Worm (Caenorhabditis elegans) whole organism, late embryonic: ENCODE measurements around the gene tomm-70.

Experiments
- C38D4.7 ChIP-seq: fragments of 200-800 bp; sonication (Bioruptor generic); optimal IDR thresholded peaks from 2 replicates; lab custom pipeline; 2018; ENCODE audit warnings: mild to moderate bottlenecking, missing genetic modification characterization, moderate library complexity, missing compliant biosample characterization
- F13H6.1 ChIP-seq: sonication (generic microtip); optimal IDR thresholded peaks from 2 replicates; lab custom pipeline; 2016; ENCODE audit warnings: missing genetic modification characterization, missing compliant biosample characterization
- K09A11.1 ChIP-seq: sonication (generic microtip); optimal IDR thresholded peaks from 2 replicates; lab custom pipeline; 2017; ENCODE audit warnings: antibody characterized with exemption, mild to moderate bottlenecking, missing genetic modification characterization, missing compliant biosample characterization; ENCODE audit not compliant: insufficient read depth
- ahr-1 ChIP-seq: sonication (generic microtip); optimal IDR thresholded peaks from 2 replicates; lab custom pipeline; 2016; ENCODE audit warnings: missing genetic modification characterization, missing compliant biosample characterization
- ama-1 ChIP-seq: fragments of 150-350 bp; optimal IDR thresholded peaks from 2 replicates; lab custom pipeline; 2014
- ceh-14 ChIP-seq: sonication (generic microtip); optimal IDR thresholded peaks from 2 replicates; lab custom pipeline; 2016; ENCODE audit warnings: missing genotype, missing genetic modification characterization, missing compliant biosample characterization
- ceh-19 ChIP-seq: fragments of 200-800 bp; sonication (Bioruptor generic); optimal IDR thresholded peaks from 2 replicates; lab custom pipeline; 2018; ENCODE audit warnings: mild to moderate bottlenecking, missing genetic modification characterization, missing compliant biosample characterization
- ceh-24 ChIP-seq: sonication (generic microtip); optimal IDR thresholded peaks from 2 replicates; lab custom pipeline; 2016; ENCODE audit warnings: mild to moderate bottlenecking, missing genetic modification characterization, missing compliant biosample characterization
- ceh-45 ChIP-seq: fragments of 200-800 bp; sonication (Bioruptor generic); IDR thresholded peaks from 2 replicates; pipeline ENCODE4 v1.3.6; 2022; ENCODE audit warnings: missing genetic modification reagents, missing genetic modification characterization, missing compliant biosample characterization
- ceh-48 ChIP-seq: sonication (generic microtip); optimal IDR thresholded peaks from 2 replicates; lab custom pipeline; 2016; ENCODE audit warnings: missing genetic modification characterization, inconsistent platforms, missing compliant biosample characterization
- elt-2 ChIP-seq: sonication (generic microtip); optimal IDR thresholded peaks from 2 replicates; lab custom pipeline; 2016; ENCODE audit warnings: missing genetic modification reagents, missing genetic modification characterization, missing compliant biosample characterization
- ets-4 ChIP-seq: sonication (generic microtip); optimal IDR thresholded peaks from 2 replicates; lab custom pipeline; 2016; ENCODE audit warnings: missing genetic modification characterization, missing compliant biosample characterization
- fax-1 ChIP-seq: sonication (generic microtip); optimal IDR thresholded peaks from 2 replicates; lab custom pipeline; 2016; ENCODE audit warnings: missing genotype, missing genetic modification characterization, missing compliant biosample characterization
- fkh-10 ChIP-seq: fragments of 150-350 bp; optimal IDR thresholded peaks from 2 replicates; lab custom pipeline; 2014; ENCODE audit warnings: missing biosample characterization, missing genetic modification reagents, missing genetic modification characterization
- fkh-6 ChIP-seq: sonication (generic microtip); optimal IDR thresholded peaks from 2 replicates; lab custom pipeline; 2016; ENCODE audit warnings: missing genetic modification characterization, missing compliant biosample characterization
- gmeb-2 ChIP-seq: sonication (generic microtip); optimal IDR thresholded peaks from 2 replicates; lab custom pipeline; 2016; ENCODE audit warnings: missing genetic modification characterization, inconsistent platforms, missing compliant biosample characterization
- hlh-13 ChIP-seq: fragments of 200-800 bp; sonication (Bioruptor generic); optimal IDR thresholded peaks from 2 replicates; lab custom pipeline; 2018; ENCODE audit warnings: mild to moderate bottlenecking, missing genetic modification characterization, missing compliant biosample characterization
- hlh-30 ChIP-seq: sonication (generic microtip); optimal IDR thresholded peaks from 2 replicates; lab custom pipeline; 2017; ENCODE audit warnings: antibody characterized with exemption, missing genetic modification characterization, missing compliant biosample characterization; ENCODE audit not compliant: insufficient read depth
- lim-6 ChIP-seq: sonication (generic microtip); optimal IDR thresholded peaks from 2 replicates; lab custom pipeline; 2016; ENCODE audit warnings: missing genetic modification characterization, missing compliant biosample characterization
- lin-11 ChIP-seq: fragments of 200-800 bp; sonication (Bioruptor generic); optimal IDR thresholded peaks from 2 replicates; lab custom pipeline; 2018; ENCODE audit warnings: mild to moderate bottlenecking, missing genetic modification characterization, missing compliant biosample characterization
- madf-2 ChIP-seq: sonication (generic microtip); optimal IDR thresholded peaks from 2 replicates; lab custom pipeline; 2017; ENCODE audit warnings: missing genetic modification characterization, missing compliant biosample characterization
- nfya-1 ChIP-seq: sonication (generic microtip); optimal IDR thresholded peaks from 2 replicates; lab custom pipeline; 2017; ENCODE audit warnings: missing genetic modification characterization, mild to moderate bottlenecking, missing compliant biosample characterization, antibody characterized with exemption, moderate library complexity
- nhr-11 ChIP-seq: fragments of 150-350 bp; optimal IDR thresholded peaks from 2 replicates; lab custom pipeline; 2014; ENCODE audit warnings: missing biosample characterization, missing genetic modification characterization
- nhr-232 ChIP-seq: sonication (generic microtip); optimal IDR thresholded peaks from 2 replicates; lab custom pipeline; 2016; ENCODE audit warnings: missing genetic modification characterization, missing compliant biosample characterization
- odd-2 ChIP-seq: sonication (generic microtip); optimal IDR thresholded peaks from 2 replicates; lab custom pipeline; 2017; ENCODE audit warnings: antibody characterized with exemption, mild to moderate bottlenecking, missing genetic modification characterization, missing compliant biosample characterization
- pat-9 ChIP-seq: fragments of 200-800 bp; sonication (Bioruptor generic); optimal IDR thresholded peaks from 2 replicates; lab custom pipeline; 2018; ENCODE audit warnings: mild to moderate bottlenecking, missing genetic modification characterization, moderate library complexity, missing compliant biosample characterization
- pha-2 ChIP-seq: sonication (generic microtip); optimal IDR thresholded peaks from 2 replicates; lab custom pipeline; 2017; ENCODE audit warnings: mild to moderate bottlenecking, missing genetic modification characterization, missing compliant biosample characterization
- pha-4 ChIP-seq: fragments of 150-350 bp; optimal IDR thresholded peaks from 2 replicates; lab custom pipeline; 2018; ENCODE audit warnings: missing biosample characterization, missing genetic modification reagents, missing genetic modification characterization
- sox-2 ChIP-seq: fragments of 200-800 bp; sonication (Bioruptor generic); IDR thresholded peaks from 2 replicates; pipeline ENCODE4 v1.3.6; 2022; ENCODE audit warnings: missing genetic modification reagents, missing genetic modification characterization, missing compliant biosample characterization
- sox-4 ChIP-seq: sonication (generic microtip); optimal IDR thresholded peaks from 2 replicates; lab custom pipeline; 2017; ENCODE audit warnings: mild to moderate bottlenecking, missing genetic modification characterization, inconsistent platforms, missing compliant biosample characterization
- tbx-7 ChIP-seq: sonication (generic microtip); optimal IDR thresholded peaks from 2 replicates; lab custom pipeline; 2016; ENCODE audit warnings: missing genotype, missing genetic modification characterization, missing compliant biosample characterization
- unc-3 ChIP-seq, 2 experiments: fragments of 200-800 bp in 1 of 2; sonication (Bioruptor generic) in 1 of 2; sonication (generic microtip) in 1 of 2; conservative IDR thresholded peaks in 1 of 2; optimal IDR thresholded peaks in 1 of 2; 2 replicates each; pipeline versions ENCODE4 v1.3.6 to Lab custom; 2016 to 2022; ENCODE audit warnings: missing compliant biosample characterization in 2 of 2, missing genetic modification characterization in 2 of 2, missing genetic modification reagents in 1 of 2
- unc-42 ChIP-seq: sonication (generic microtip); optimal IDR thresholded peaks from 2 replicates; lab custom pipeline; 2016; ENCODE audit warnings: missing genotype, missing genetic modification characterization, missing compliant biosample characterization
- unc-55 ChIP-seq: sonication (generic microtip); optimal IDR thresholded peaks from 2 replicates; lab custom pipeline; 2017; ENCODE audit warnings: missing biosample characterization, missing genetic modification reagents, missing genetic modification characterization
- ztf-16 ChIP-seq: sonication (generic microtip); optimal IDR thresholded peaks from 2 replicates; lab custom pipeline; 2017; ENCODE audit warnings: missing genetic modification characterization, missing compliant biosample characterization

tomm-70 gene

DNA sequence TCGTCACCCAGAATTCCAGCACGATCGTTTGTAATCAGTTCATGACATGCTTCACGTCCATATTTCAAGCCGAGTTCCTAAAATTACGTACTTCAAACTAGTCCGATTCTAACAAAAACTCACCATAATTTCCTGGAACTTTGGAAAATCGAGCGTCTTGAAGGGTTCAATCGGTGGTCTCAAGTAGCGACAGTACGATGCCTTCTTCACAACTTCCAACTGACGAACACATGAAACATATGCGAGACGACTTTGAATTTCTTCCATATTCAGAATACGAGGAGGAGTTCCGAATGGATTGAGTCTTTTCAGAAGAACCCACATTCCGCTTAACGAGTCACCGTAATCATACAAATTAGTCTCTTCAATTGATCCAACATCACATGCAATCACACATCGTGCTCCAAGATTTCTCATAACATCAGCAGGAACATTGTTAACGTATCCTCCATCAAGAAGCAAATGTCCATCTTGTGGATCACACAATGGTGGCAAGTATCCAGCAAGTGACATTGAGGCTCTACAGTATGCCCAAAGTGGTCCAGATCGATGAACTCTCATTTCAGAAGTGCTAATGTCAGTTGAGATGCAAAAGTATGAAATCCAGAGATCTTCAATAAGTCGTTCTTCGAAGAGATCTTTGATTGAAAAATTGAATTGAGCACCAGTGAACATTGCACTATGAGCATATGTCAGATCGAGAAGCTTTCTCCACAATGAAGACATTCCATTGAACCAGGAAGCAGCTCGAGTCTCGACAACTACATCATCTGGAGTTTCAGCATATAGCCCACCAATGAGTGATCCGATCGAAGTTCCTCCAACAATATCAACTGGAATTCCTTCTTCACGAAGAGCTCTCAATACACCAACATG is 28.3 kb downstream of the tomm-70 start:
- TF ChIP-seq odd-2 (tag; lab: Kevin White, UChicago) (no peak), ahr-1 (tag; lab: Kevin White, UChicago) (no peak), K09A11.1 (tag; lab: Kevin White, UChicago) (no peak), pha-4 (tag; lab: Kevin White, UChicago) (no peak), hlh-13 (no peak)

- no peak for TF ChIP-seq lin-11 (tag; lab: Kevin White, UChicago)
- TF ChIP-seq hlh-30: no peak
- TF ChIP-seq unc-3 (GFP tag; conservative IDR thresholded peaks at IDR 0.05; lab: Robert Waterston, UW): no peak
- no peak for TF ChIP-seq unc-3 (tag; optimal IDR thresholded peaks at IDR 0.05; lab: Kevin White, UChicago)
- TF ChIP-seq ceh-48 (tag; lab: Kevin White, UChicago): no peak
- no peak for TF ChIP-seq madf-2 (tag; lab: Kevin White, UChicago)
- no peak for TF ChIP-seq ztf-16 (tag; lab: Kevin White, UChicago)
- TF ChIP-seq elt-2 (tag; lab: Kevin White, UChicago): no peak
- no peak for TF ChIP-seq gmeb-2 (tag; lab: Kevin White, UChicago)
- no peak for TF ChIP-seq unc-42 (tag; lab: Kevin White, UChicago)
Measured at ce11 chrIII:8725224-8725623, 29.3 kb downstream of the tomm-70 start.

ce11 chrIII:8719769-8720252 is 34.7 kb downstream of the tomm-70 start, which contains the start of gene hipr-1:
TSS of gene hipr-1 (plus strand) at chrIII:8720202.
- no peak for TF ChIP-seq lim-6 (tag; lab: Kevin White, UChicago)
- no peak for TF ChIP-seq nhr-11
- no peak for TF ChIP-seq ceh-45 (GFP tag; lab: Robert Waterston, UW)
- TF ChIP-seq tbx-7 (tag; lab: Kevin White, UChicago): no peak
- TF ChIP-seq ets-4 (tag; lab: Kevin White, UChicago): no peak
- no peak for TF ChIP-seq fkh-6 (tag; lab: Kevin White, UChicago)
- no peak for TF ChIP-seq hlh-30
- TF ChIP-seq fkh-10 (GFP tag; lab: Kevin White, UChicago): no peak
- TF ChIP-seq F13H6.1 (tag; lab: Kevin White, UChicago): no peak
- no peak for TF ChIP-seq nhr-232 (tag; lab: Kevin White, UChicago)

ce11 chrIII:8719105-8719504 is 35.4 kb downstream of the tomm-70 start:
- no peak for TF ChIP-seq pat-9
- TF ChIP-seq ceh-48 (tag; lab: Kevin White, UChicago): no peak
- no peak for TF ChIP-seq ceh-19 (GFP tag; lab: Kevin White, UChicago)
- TF ChIP-seq unc-3 (GFP tag; conservative IDR thresholded peaks at IDR 0.05; lab: Robert Waterston, UW): no peak
- no peak for TF ChIP-seq unc-3 (tag; optimal IDR thresholded peaks at IDR 0.05; lab: Kevin White, UChicago)
- TF ChIP-seq ceh-24 (tag; lab: Kevin White, UChicago): no peak
- no peak for TF ChIP-seq unc-55 (GFP tag; lab: Kevin White, UChicago)
- no peak for TF ChIP-seq sox-2
- no peak for TF ChIP-seq C38D4.7 (GFP tag; lab: Kevin White, UChicago)

ce11 chrIII:8718592-8718991 is 36.0 kb downstream of the tomm-70 start:
- TF ChIP-seq sox-4 (no peak), K09A11.1 (tag; lab: Kevin White, UChicago) (no peak), pha-4 (tag; lab: Kevin White, UChicago) (no peak), pha-2 (tag; lab: Kevin White, UChicago) (no peak), gmeb-2 (tag; lab: Kevin White, UChicago) (no peak), odd-2 (tag; lab: Kevin White, UChicago) (no peak), nfya-1 (tag; lab: Kevin White, UChicago) (no peak), fax-1 (tag; lab: Kevin White, UChicago) (no peak), ceh-14 (tag; lab: Kevin White, UChicago) (no peak), unc-55 (GFP tag; lab: Kevin White, UChicago) (no peak), ama-1 (lab: Kevin White, UChicago) (no peak), unc-3 (GFP tag; conservative IDR thresholded peaks at IDR 0.05; lab: Robert Waterston, UW) (no peak), unc-3 (tag; optimal IDR thresholded peaks at IDR 0.05; lab: Kevin White, UChicago) (no peak)
